Worm (Caenorhabditis elegans) whole organism, young adult: ENCODE data around the gene sre-7.
A peak's percentile ranks its signal among the peaks of the same experiment; 100 is the strongest.

Source experiments
- B0019.2 ChIP-seq: fragments of 200-800 bp; sonication (Bioruptor generic); conservative IDR thresholded peaks from 2 replicates; pipeline ENCODE4 v1.3.6; 2022; ENCODE audit warnings: missing genetic modification reagents, missing genetic modification characterization, missing compliant biosample characterization
- B0336.3 ChIP-seq: fragments of 200-800 bp; sonication (Bioruptor generic); IDR thresholded peaks from 2 replicates; pipeline ENCODE4 v1.3.6; 2022; ENCODE audit warnings: missing genetic modification characterization, missing compliant biosample characterization
- C06A6.2 ChIP-seq: fragments of 200-800 bp; sonication (Bioruptor generic); conservative IDR thresholded peaks from 2 replicates; pipeline ENCODE4 v1.3.6; 2022; ENCODE audit warnings: missing genetic modification characterization, missing compliant biosample characterization
- C17E4.6 ChIP-seq: fragments of 200-800 bp; sonication (Bioruptor generic); IDR thresholded peaks from 2 replicates; pipeline ENCODE4 v1.3.6; 2022; ENCODE audit warnings: missing genetic modification reagents, missing genetic modification characterization, missing compliant biosample characterization
- F23B12.7 ChIP-seq: sonication (generic microtip); optimal IDR thresholded peaks from 2 replicates; lab custom pipeline; 2017; ENCODE audit warnings: missing genetic modification characterization, mild to moderate bottlenecking, missing compliant biosample characterization, antibody characterized with exemption, moderate library complexity; ENCODE audit not compliant: insufficient read depth
- F52B5.7 ChIP-seq: sonication (generic microtip); optimal IDR thresholded peaks from 2 replicates; lab custom pipeline; 2016; ENCODE audit warnings: mild to moderate bottlenecking, missing genetic modification characterization, missing compliant biosample characterization
- F57C9.4 ChIP-seq: sonication (generic microtip); optimal IDR thresholded peaks from 2 replicates; lab custom pipeline; 2017; ENCODE audit warnings: mild to moderate bottlenecking, missing genetic modification characterization, missing compliant biosample characterization
- Y53F4B.3 ChIP-seq: fragments of 200-800 bp; sonication (Bioruptor generic); IDR thresholded peaks from 2 replicates; pipeline ENCODE4 v1.3.6; 2022; ENCODE audit warnings: missing genetic modification reagents, missing genetic modification characterization, missing compliant biosample characterization
- Y53G8AR.9 ChIP-seq: fragments of 200-800 bp; sonication (Bioruptor generic); conservative IDR thresholded peaks from 2 replicates; pipeline ENCODE4 v1.3.6; 2022; ENCODE audit warnings: missing genetic modification reagents, missing genetic modification characterization, missing compliant biosample characterization
- Y56A3A.18 ChIP-seq: fragments of 200-800 bp; sonication (Bioruptor generic); IDR thresholded peaks from 2 replicates; pipeline ENCODE4 v1.3.6; 2022; ENCODE audit warnings: missing genetic modification reagents, missing genetic modification characterization, missing compliant biosample characterization
- ZK185.1 ChIP-seq: sonication (generic microtip); optimal IDR thresholded peaks from 2 replicates; lab custom pipeline; 2016; ENCODE audit warnings: mild to moderate bottlenecking, missing genetic modification characterization, missing compliant biosample characterization; ENCODE audit not compliant: poor library complexity, severe bottlenecking
- ama-1 ChIP-seq, 3 experiments: fragments of 150-350 bp in 1 of 3; sonication (generic microtip) in 2 of 3; optimal IDR thresholded peaks; 2 replicates each; lab custom pipeline; 2014 to 2018; ENCODE audit warnings: missing biosample characterization in 2 of 3, missing genetic modification characterization in 2 of 3, missing genetic modification reagents in 2 of 3
- aptf-3 ChIP-seq: fragments of 200-800 bp; sonication (Bioruptor generic); IDR thresholded peaks from 2 replicates; pipeline ENCODE4 v1.3.6; 2022; ENCODE audit warnings: missing genetic modification characterization, missing compliant biosample characterization
- attf-3 ChIP-seq: fragments of 200-800 bp; sonication (Bioruptor generic); conservative IDR thresholded peaks from 2 replicates; pipeline ENCODE4 v1.3.6; 2022; ENCODE audit warnings: missing genetic modification reagents, missing genetic modification characterization, missing compliant biosample characterization
- attf-6 ChIP-seq: fragments of 200-800 bp; sonication (Bioruptor generic); IDR thresholded peaks from 2 replicates; pipeline ENCODE4 v1.3.6; 2022; ENCODE audit warnings: missing genetic modification reagents, missing genetic modification characterization, missing compliant biosample characterization
- bed-2 ChIP-seq: fragments of 200-800 bp; sonication (Bioruptor generic); IDR thresholded peaks from 2 replicates; pipeline ENCODE4 v1.3.6; 2022; ENCODE audit warnings: missing genetic modification reagents, missing genetic modification characterization, missing compliant biosample characterization
- cebp-2 ChIP-seq: fragments of 200-800 bp; sonication (Bioruptor generic); IDR thresholded peaks from 2 replicates; pipeline ENCODE4 v1.3.6; 2022; ENCODE audit warnings: missing genetic modification characterization, missing compliant biosample characterization
- chd-7 ChIP-seq: sonication (generic microtip); optimal IDR thresholded peaks from 2 replicates; lab custom pipeline; 2016; ENCODE audit warnings: mild to moderate bottlenecking, missing genetic modification characterization, moderate library complexity, missing compliant biosample characterization
- dox-1 ChIP-seq: fragments of 200-800 bp; sonication (Bioruptor generic); IDR thresholded peaks from 2 replicates; pipeline ENCODE4 v1.3.6; 2022; ENCODE audit warnings: missing genetic modification reagents, missing genetic modification characterization, missing compliant biosample characterization
- egrh-3 ChIP-seq: fragments of 200-800 bp; sonication (Bioruptor generic); IDR thresholded peaks from 2 replicates; pipeline ENCODE4 v1.3.6; 2022; ENCODE audit warnings: missing genetic modification reagents, missing genetic modification characterization, missing compliant biosample characterization
- ekl-4 ChIP-seq: fragments of 200-800 bp; sonication (Bioruptor generic); IDR thresholded peaks from 2 replicates; pipeline ENCODE4 v1.3.6; 2022; ENCODE audit warnings: missing genetic modification reagents, missing genetic modification characterization, missing compliant biosample characterization
- hlh-26 ChIP-seq: fragments of 200-800 bp; sonication (Bioruptor generic); conservative IDR thresholded peaks from 2 replicates; pipeline ENCODE4 v1.3.6; 2022; ENCODE audit warnings: missing genetic modification reagents, missing genetic modification characterization, missing compliant biosample characterization
- hmg-1.2 ChIP-seq: fragments of 200-800 bp; sonication (Bioruptor generic); IDR thresholded peaks from 2 replicates; pipeline ENCODE4 v1.3.6; 2022; ENCODE audit warnings: missing genetic modification reagents, missing genetic modification characterization, missing compliant biosample characterization
- let-526 ChIP-seq: fragments of 200-800 bp; sonication (Bioruptor generic); IDR thresholded peaks from 2 replicates; pipeline ENCODE4 v1.3.6; 2022; ENCODE audit warnings: missing genetic modification reagents, missing genetic modification characterization, missing compliant biosample characterization
- lin-26 ChIP-seq: fragments of 200-800 bp; sonication (Bioruptor generic); IDR thresholded peaks from 2 replicates; pipeline ENCODE4 v1.3.6; 2022; ENCODE audit warnings: missing genetic modification reagents, missing genetic modification characterization, missing compliant biosample characterization
- lin-40 ChIP-seq: sonication (generic microtip); optimal IDR thresholded peaks from 2 replicates; lab custom pipeline; 2016; ENCODE audit warnings: missing genetic modification characterization, mild to moderate bottlenecking, missing compliant biosample characterization, missing genotype, missing genetic modification reagents
- lir-1 ChIP-seq: fragments of 200-800 bp; sonication (Bioruptor generic); conservative IDR thresholded peaks from 2 replicates; pipeline ENCODE4 v1.3.6; 2022; ENCODE audit warnings: missing genetic modification reagents, missing genetic modification characterization, missing compliant biosample characterization
- madf-3 ChIP-seq: fragments of 200-800 bp; sonication (Bioruptor generic); IDR thresholded peaks from 2 replicates; pipeline ENCODE4 v1.3.6; 2022; ENCODE audit warnings: missing genetic modification reagents, missing genetic modification characterization, missing compliant biosample characterization
- mcd-1 ChIP-seq: fragments of 200-800 bp; sonication (Bioruptor generic); IDR thresholded peaks from 2 replicates; pipeline ENCODE4 v1.3.6; 2022; ENCODE audit warnings: missing genetic modification reagents, missing genetic modification characterization, missing compliant biosample characterization
- mxl-1 ChIP-seq: sonication (generic microtip); optimal IDR thresholded peaks from 2 replicates; lab custom pipeline; 2016; ENCODE audit warnings: missing genetic modification characterization, missing compliant biosample characterization
- nfyb-1 ChIP-seq: fragments of 200-800 bp; sonication (Bioruptor generic); IDR thresholded peaks from 2 replicates; pipeline ENCODE4 v1.3.6; 2022; ENCODE audit warnings: missing genetic modification reagents, missing genetic modification characterization, missing compliant biosample characterization
- nhr-27 ChIP-seq: fragments of 200-800 bp; sonication (Bioruptor generic); optimal IDR thresholded peaks from 2 replicates; lab custom pipeline; 2018; ENCODE audit warnings: mild to moderate bottlenecking, missing genetic modification characterization, moderate library complexity, missing compliant biosample characterization
- nhr-80 ChIP-seq: sonication (generic microtip); optimal IDR thresholded peaks from 2 replicates; lab custom pipeline; 2016; ENCODE audit warnings: missing genetic modification characterization, missing compliant biosample characterization
- repo-1 ChIP-seq: sonication (generic microtip); optimal IDR thresholded peaks from 2 replicates; lab custom pipeline; 2017; ENCODE audit warnings: mild to moderate bottlenecking, missing genetic modification characterization, missing compliant biosample characterization
- snpc-1.3 ChIP-seq: sonication (generic microtip); optimal IDR thresholded peaks from 2 replicates; lab custom pipeline; 2017; ENCODE audit warnings: missing genetic modification characterization, mild to moderate bottlenecking, missing compliant biosample characterization, antibody characterized with exemption, moderate library complexity, missing genotype, missing genetic modification reagents; ENCODE audit not compliant: insufficient read depth
- sptf-2 ChIP-seq: fragments of 200-800 bp; sonication (Bioruptor generic); optimal IDR thresholded peaks from 2 replicates; lab custom pipeline; 2018; ENCODE audit warnings: mild to moderate bottlenecking, missing genetic modification characterization, missing compliant biosample characterization
- tbp1 ChIP-seq: fragments of 200-800 bp; sonication (Bioruptor generic); optimal IDR thresholded peaks from 2 replicates; lab custom pipeline; 2018; ENCODE audit warnings: mild to moderate bottlenecking, missing genetic modification characterization, missing compliant biosample characterization
- unc-62 ChIP-seq: fragments of 150-350 bp; optimal IDR thresholded peaks from 2 replicates; lab custom pipeline; 2014; ENCODE audit warnings: missing biosample characterization, missing genetic modification reagents, missing genetic modification characterization
- xnd-1 ChIP-seq: sonication (generic microtip); optimal IDR thresholded peaks from 2 replicates; lab custom pipeline; 2016; ENCODE audit warnings: missing genotype, missing genetic modification reagents, missing genetic modification characterization, missing compliant biosample characterization
- zfh-2 ChIP-seq: fragments of 200-800 bp; sonication (Bioruptor generic); conservative IDR thresholded peaks from 2 replicates; pipeline ENCODE4 v1.3.6; 2022; ENCODE audit warnings: missing genetic modification reagents, missing genetic modification characterization, missing compliant biosample characterization
- zim-3 ChIP-seq: sonication (generic microtip); optimal IDR thresholded peaks from 2 replicates; lab custom pipeline; 2017; ENCODE audit warnings: mild to moderate bottlenecking, missing genetic modification characterization, moderate library complexity, missing compliant biosample characterization
- ztf-25 ChIP-seq: fragments of 200-800 bp; sonication (Bioruptor generic); IDR thresholded peaks from 2 replicates; pipeline ENCODE4 v1.3.6; 2022; ENCODE audit warnings: missing genetic modification reagents, missing genetic modification characterization, missing compliant biosample characterization
- ztf-26 ChIP-seq: sonication (generic microtip); optimal IDR thresholded peaks from 2 replicates; lab custom pipeline; 2017; ENCODE audit warnings: missing genetic modification characterization, missing compliant biosample characterization

sre-7 gene

ce11 chrV:14243904-14244303 is at the start of gene sre-7:
TSS of gene sre-7 (plus strand) at chrV:14244204.
- TF ChIP-seq F57C9.4 = no peak
- no peak for TF ChIP-seq ama-1 (optimal IDR thresholded peaks at IDR 0.05; lab: Kevin White, UChicago)
- no peak for TF ChIP-seq ama-1 (GFP tag; optimal IDR thresholded peaks at IDR 0.05; lab: Kevin White, UChicago)
- TF ChIP-seq unc-62 (GFP tag; lab: Kevin White, UChicago) = no peak
- TF ChIP-seq xnd-1 (tag; lab: Kevin White, UChicago) = no peak
- TF ChIP-seq egrh-3 (GFP tag; lab: Robert Waterston, UW) = no peak
- no peak for TF ChIP-seq Y56A3A.18 (GFP tag; lab: Robert Waterston, UW)
- no peak for TF ChIP-seq aptf-3 (GFP tag; lab: Robert Waterston, UW)
- no peak for TF ChIP-seq hlh-26 (GFP tag; lab: Robert Waterston, UW)
- TF ChIP-seq F23B12.7 (tag; lab: Kevin White, UChicago) = no peak
- no peak for TF ChIP-seq C17E4.6 (GFP tag; lab: Robert Waterston, UW)
- TF ChIP-seq Y53F4B.3 (GFP tag; lab: Robert Waterston, UW) = no peak

DNA sequence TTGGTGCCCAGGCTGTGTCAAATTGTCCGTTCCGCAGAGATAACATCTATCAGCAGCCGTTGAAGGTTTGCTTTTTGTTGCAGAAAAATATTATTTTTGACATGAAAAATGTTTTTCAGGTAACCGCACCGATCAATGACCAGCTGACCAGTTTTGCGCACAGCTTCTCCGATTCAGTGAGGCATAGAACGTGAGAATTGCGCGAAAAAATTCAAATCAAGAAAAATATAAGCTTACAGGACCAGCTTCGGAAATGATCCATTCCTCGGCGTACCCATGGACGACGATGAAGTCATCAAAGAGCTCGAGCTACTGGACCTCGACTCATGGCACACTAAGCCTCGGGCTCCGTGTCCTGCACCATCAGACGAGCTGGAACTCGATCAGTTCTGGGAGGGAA is 49.5 kb upstream of the sre-7 start:
- TF ChIP-seq lin-40 (tag; lab: Kevin White, UChicago) (no peak), zfh-2 (GFP tag; lab: Robert Waterston, UW) (peak; percentile 57), dox-1 (GFP tag; lab: Robert Waterston, UW) (0 out of 2 replicates have a peak, but pooled peaks have one; percentile 20), ama-1 (optimal IDR thresholded peaks at IDR 0.05; lab: Kevin White, UChicago) (peak; percentile 4), ama-1 (GFP tag; optimal IDR thresholded peaks at IDR 0.05; lab: Kevin White, UChicago) (no peak), nfyb-1 (no peak), B0336.3 (peak; percentile 23; the same call in 1 of the 2 replicates)
- TF ChIP-seq, all 124 proteins: peak for 4

DNA sequence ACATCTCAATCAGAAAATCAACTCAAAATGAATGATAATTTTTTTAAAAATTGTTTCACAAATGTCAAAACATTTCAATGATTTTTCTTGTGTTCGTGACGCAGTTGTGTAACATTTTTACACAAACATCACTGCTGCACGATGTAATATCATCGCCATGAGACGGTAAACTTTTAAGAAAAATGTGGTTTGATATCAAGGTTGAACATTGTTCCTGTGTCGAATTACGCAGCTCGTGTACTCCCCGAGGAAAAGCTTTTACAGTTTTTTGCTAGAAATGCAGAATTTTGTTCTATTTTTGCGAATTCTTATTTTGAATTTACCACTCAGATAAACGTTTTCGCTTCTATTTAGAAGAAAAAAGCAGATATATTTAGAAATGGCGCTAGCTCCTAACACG is 46.4 kb upstream of the sre-7 start:
- TF ChIP-seq mxl-1 (tag; lab: Kevin White, UChicago) (no peak), lir-1 (GFP tag; lab: Robert Waterston, UW) (no peak), attf-3 (GFP tag; lab: Robert Waterston, UW) (no peak), sptf-2 (GFP tag; lab: Kevin White, UChicago) (no peak), Y53G8AR.9 (GFP tag; lab: Robert Waterston, UW) (peak; percentile 60; the same call in 1 of the 2 replicates), bed-2 (GFP tag; lab: Robert Waterston, UW) (no peak), F52B5.7 (tag; lab: Kevin White, UChicago) (peak; percentile 44), cebp-2 (GFP tag; lab: Robert Waterston, UW) (0 out of 2 replicates have a peak, but pooled peaks have one; percentile 16), let-526 (GFP tag; lab: Robert Waterston, UW) (no peak), unc-62 (GFP tag; lab: Kevin White, UChicago) (no peak), nhr-27 (tag; lab: Kevin White, UChicago) (no peak), hmg-1.2 (0 out of 2 replicates have a peak, but pooled peaks have one; percentile 9), chd-7 (peak; percentile 78), mcd-1 (GFP tag; lab: Robert Waterston, UW) (0 out of 2 replicates have a peak, but pooled peaks have one; percentile 10), ekl-4 (GFP tag; lab: Robert Waterston, UW) (peak; percentile 35; the same call in 1 of the 2 replicates), ZK185.1 (tag; lab: Kevin White, UChicago) (peak; percentile 50), attf-6 (GFP tag; lab: Robert Waterston, UW) (no peak), zim-3 (tag; lab: Kevin White, UChicago) (peak; percentile 19), nfyb-1 (peak; percentile 83; the same call in 1 of the 2 replicates), snpc-1.3 (tag; lab: Kevin White, UChicago) (peak; percentile 4), ztf-26 (tag; lab: Kevin White, UChicago) (no peak), ztf-25 (GFP tag; lab: Robert Waterston, UW) (0 out of 2 replicates have a peak, but pooled peaks have one; percentile 23), lin-26 (peak; percentile 9; the same call in 1 of the 2 replicates), tbp1 (GFP tag; lab: Kevin White, UChicago) (peak; percentile 42), C06A6.2 (GFP tag; lab: Robert Waterston, UW) (peak; percentile 31; the same call in 1 of the 2 replicates), nhr-80 (tag; lab: Kevin White, UChicago) (peak; percentile 33), madf-3 (GFP tag; lab: Robert Waterston, UW) (no peak), B0019.2 (GFP tag; lab: Robert Waterston, UW) (0 out of 2 replicates have a peak, but pooled peaks have one; percentile 13), repo-1 (tag; lab: Kevin White, UChicago) (peak; percentile 63)
